Fruit fly (Drosophila melanogaster): ENCODE data around the gene CG32036.

dm6 chr3L:9502856-9503255 lies 13.8 kb upstream of the CG32036 start:
- TF ChIP-seq CG5204 (GFP tag; optimal IDR thresholded peaks at IDR 0.05), result no peak
- TF ChIP-seq CG11617 (GFP tag; optimal IDR thresholded peaks at IDR 0.05), result no peak
- TF ChIP-seq CG1620 (GFP tag; optimal IDR thresholded peaks at IDR 0.05), result no peak
- no peak for TF ChIP-seq Mnt (GFP tag; optimal IDR thresholded peaks at IDR 0.05)
- no peak for TF ChIP-seq bab1 (GFP tag; optimal IDR thresholded peaks at IDR 0.05)
- no peak for TF ChIP-seq Clk (GFP tag; optimal IDR thresholded peaks at IDR 0.05)

Data from whole organism, adult.